Worm (Caenorhabditis elegans) whole organism, L2 larva: Measurements from ENCODE around the gene F35D2.6.

Experiments
- C34F6.9 ChIP-seq: fragments of 150-350 bp; optimal IDR thresholded peaks from 2 replicates; lab custom pipeline; 2014; ENCODE audit warnings: missing biosample characterization, missing genetic modification characterization
- F13H6.1 ChIP-seq: sonication (generic microtip); optimal IDR thresholded peaks from 2 replicates; lab custom pipeline; 2016; ENCODE audit warnings: missing genetic modification characterization, missing compliant biosample characterization
- R02D3.7 ChIP-seq: fragments of 150-350 bp; optimal IDR thresholded peaks from 2 replicates; lab custom pipeline; 2014; ENCODE audit warnings: missing biosample characterization, missing genetic modification characterization
- Y55F3AM.14 ChIP-seq: fragments of 200-800 bp; sonication (Bioruptor generic); optimal IDR thresholded peaks from 2 replicates; lab custom pipeline; 2018; ENCODE audit warnings: mild to moderate bottlenecking, missing genetic modification characterization, missing compliant biosample characterization
- ZK546.5 ChIP-seq: sonication (generic microtip); optimal IDR thresholded peaks from 2 replicates; lab custom pipeline; 2017; ENCODE audit warnings: missing biosample characterization, missing genetic modification characterization
- alr-1 ChIP-seq: fragments of 150-350 bp; optimal IDR thresholded peaks from 2 replicates; lab custom pipeline; 2014; ENCODE audit warnings: missing biosample characterization, missing genetic modification characterization
- aly-2 ChIP-seq: fragments of 150-350 bp; optimal IDR thresholded peaks from 2 replicates; lab custom pipeline; 2014; ENCODE audit warnings: missing biosample characterization, missing genetic modification characterization
- ama-1 ChIP-seq: fragments of 150-350 bp; optimal IDR thresholded peaks from 2 replicates; lab custom pipeline; 2018; ENCODE audit warnings: inconsistent platforms
- blmp-1 ChIP-seq: sonication (generic microtip); optimal IDR thresholded peaks from 2 replicates; lab custom pipeline; 2017; ENCODE audit warnings: missing genetic modification characterization, mild to moderate bottlenecking, missing compliant biosample characterization, antibody characterized with exemption, moderate library complexity; ENCODE audit not compliant: insufficient read depth
- ceh-16 ChIP-seq: fragments of 150-350 bp; optimal IDR thresholded peaks from 2 replicates; lab custom pipeline; 2014; ENCODE audit warnings: missing biosample characterization, missing genetic modification characterization
- ceh-82 ChIP-seq: fragments of 150-350 bp; optimal IDR thresholded peaks from 2 replicates; lab custom pipeline; 2014; ENCODE audit warnings: missing biosample characterization, missing genetic modification characterization
- crh-2 ChIP-seq: sonication (generic microtip); optimal IDR thresholded peaks from 2 replicates; lab custom pipeline; 2017; ENCODE audit warnings: missing biosample characterization, missing genetic modification characterization
- dmd-4 ChIP-seq: sonication (generic microtip); optimal IDR thresholded peaks from 2 replicates; lab custom pipeline; 2017; ENCODE audit warnings: missing biosample characterization, missing genetic modification characterization
- egl-27 ChIP-seq: sonication (generic microtip); optimal IDR thresholded peaks from 3 replicates; lab custom pipeline; 2017; ENCODE audit warnings: missing biosample characterization, missing genetic modification reagents, missing genetic modification characterization
- elt-1 ChIP-seq: fragments of 150-350 bp; optimal IDR thresholded peaks from 2 replicates; lab custom pipeline; 2014; ENCODE audit warnings: missing biosample characterization, missing genetic modification characterization
- elt-3 ChIP-seq: sonication (generic microtip); optimal IDR thresholded peaks from 2 replicates; lab custom pipeline; 2017; ENCODE audit warnings: missing biosample characterization, missing genetic modification characterization
- fos-1 ChIP-seq: fragments of 150-350 bp; optimal IDR thresholded peaks from 2 replicates; lab custom pipeline; 2014; ENCODE audit warnings: missing biosample characterization, missing genetic modification characterization
- gmeb-1 ChIP-seq: fragments of 150-350 bp; optimal IDR thresholded peaks from 2 replicates; lab custom pipeline; 2014; ENCODE audit warnings: missing biosample characterization, missing genetic modification characterization
- lin-11 ChIP-seq: fragments of 150-350 bp; sonication (generic microtip); optimal IDR thresholded peaks from 2 replicates; lab custom pipeline; 2014; ENCODE audit warnings: missing biosample characterization, missing genetic modification characterization, inconsistent platforms, mixed read lengths
- lin-13 ChIP-seq: fragments of 150-350 bp; optimal IDR thresholded peaks from 2 replicates; lab custom pipeline; 2014; ENCODE audit warnings: missing biosample characterization, missing genetic modification reagents, missing genetic modification characterization
- lsy-2 ChIP-seq, 2 experiments: fragments of 150-350 bp in 1 of 2; sonication (generic microtip) in 1 of 2; optimal IDR thresholded peaks; 2 replicates each; lab custom pipeline; 2014 to 2017; ENCODE audit warnings: missing biosample characterization in 2 of 2, missing genetic modification characterization in 2 of 2
- mab-5 ChIP-seq: fragments of 150-350 bp; optimal IDR thresholded peaks from 2 replicates; lab custom pipeline; 2014; ENCODE audit warnings: missing biosample characterization, missing genetic modification characterization
- mbf-1 ChIP-seq: sonication (generic microtip); optimal IDR thresholded peaks from 2 replicates; lab custom pipeline; 2017; ENCODE audit warnings: missing biosample characterization, missing genetic modification characterization
- nhr-10 ChIP-seq: sonication (generic microtip); optimal IDR thresholded peaks from 2 replicates; lab custom pipeline; 2017; ENCODE audit warnings: missing biosample characterization, missing genetic modification characterization
- nhr-11 ChIP-seq: fragments of 150-350 bp; optimal IDR thresholded peaks from 2 replicates; lab custom pipeline; 2014; ENCODE audit warnings: missing biosample characterization, missing genetic modification characterization
- nhr-12 ChIP-seq: fragments of 150-350 bp; optimal IDR thresholded peaks from 2 replicates; lab custom pipeline; 2014; ENCODE audit warnings: missing biosample characterization, missing genetic modification characterization
- nhr-21 ChIP-seq: fragments of 150-350 bp; optimal IDR thresholded peaks from 2 replicates; lab custom pipeline; 2014; ENCODE audit warnings: missing biosample characterization, missing genetic modification characterization
- nhr-23 ChIP-seq: fragments of 150-350 bp; optimal IDR thresholded peaks from 2 replicates; lab custom pipeline; 2014; ENCODE audit warnings: missing biosample characterization, missing genetic modification reagents, missing genetic modification characterization
- nhr-237 ChIP-seq: fragments of 150-350 bp; optimal IDR thresholded peaks from 2 replicates; lab custom pipeline; 2014; ENCODE audit warnings: missing biosample characterization, missing genetic modification characterization
- nhr-6 ChIP-seq: fragments of 150-350 bp; optimal IDR thresholded peaks from 2 replicates; lab custom pipeline; 2014; ENCODE audit warnings: missing biosample characterization, missing genetic modification characterization
- peb-1 ChIP-seq: fragments of 150-350 bp; optimal IDR thresholded peaks from 2 replicates; lab custom pipeline; 2014; ENCODE audit warnings: missing biosample characterization, missing genetic modification characterization
- sma-3 ChIP-seq: sonication (generic microtip); optimal IDR thresholded peaks from 2 replicates; lab custom pipeline; 2016; ENCODE audit warnings: missing genetic modification reagents, missing genetic modification characterization, missing compliant biosample characterization
- sma-9 ChIP-seq, 2 experiments: fragments of 150-350 bp in 1 of 2; sonication (generic microtip) in 1 of 2; optimal IDR thresholded peaks; 2 replicates each; lab custom pipeline; 2014 to 2016; ENCODE audit warnings: missing genetic modification characterization in 2 of 2, mild to moderate bottlenecking in 1 of 2, missing biosample characterization in 1 of 2, missing compliant biosample characterization in 1 of 2, missing genetic modification reagents in 1 of 2, moderate library complexity in 1 of 2
- snpc-4 ChIP-seq: fragments of 150-350 bp; optimal IDR thresholded peaks from 2 replicates; lab custom pipeline; 2014; ENCODE audit warnings: missing biosample characterization, missing genetic modification characterization
- unc-39 ChIP-seq: fragments of 150-350 bp; optimal IDR thresholded peaks from 2 replicates; lab custom pipeline; 2014; ENCODE audit warnings: missing biosample characterization, missing genetic modification characterization
- unc-55 ChIP-seq: fragments of 150-350 bp; sonication (generic microtip); optimal IDR thresholded peaks from 3 replicates; lab custom pipeline; 2014; ENCODE audit warnings: missing biosample characterization, missing genetic modification reagents, missing genetic modification characterization
- unc-62 ChIP-seq: fragments of 150-350 bp; optimal IDR thresholded peaks from 2 replicates; lab custom pipeline; 2014; ENCODE audit warnings: missing biosample characterization, missing genetic modification reagents, missing genetic modification characterization
- zag-1 ChIP-seq: fragments of 150-350 bp; optimal IDR thresholded peaks from 2 replicates; lab custom pipeline; 2014; ENCODE audit warnings: missing biosample characterization, missing genetic modification characterization
- ztf-1 ChIP-seq: fragments of 200-800 bp; sonication (Bioruptor generic); conservative IDR thresholded peaks from 2 replicates; pipeline ENCODE4 v1.3.6; 2022; ENCODE audit warnings: missing genetic modification characterization, missing compliant biosample characterization
- ztf-11 ChIP-seq: sonication (generic microtip); optimal IDR thresholded peaks from 2 replicates; lab custom pipeline; 2017; ENCODE audit warnings: missing biosample characterization, missing genetic modification characterization
- ztf-4 ChIP-seq: fragments of 150-350 bp; optimal IDR thresholded peaks from 2 replicates; lab custom pipeline; 2014; ENCODE audit warnings: missing biosample characterization, missing genetic modification characterization

F35D2.6 gene

DNA sequence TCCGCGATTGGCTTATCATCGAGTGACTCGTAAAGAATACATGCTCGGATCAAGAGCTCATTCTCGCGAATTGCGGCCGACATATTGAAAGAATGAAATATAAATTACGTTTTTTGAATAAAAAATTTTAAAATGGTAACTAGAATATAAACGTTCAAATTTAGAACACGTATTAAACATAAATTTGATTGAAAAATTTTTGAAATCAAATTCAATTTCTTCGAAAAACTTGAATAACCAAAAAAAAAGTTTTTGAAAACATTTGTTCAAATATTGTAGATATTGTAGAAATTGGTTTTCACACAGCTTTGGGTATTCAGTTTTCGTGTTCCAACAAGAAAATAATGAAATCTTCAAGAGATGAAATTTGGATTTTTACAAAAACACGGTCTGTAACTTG is 29.5 kb upstream of the F35D2.6 start, which contains the start of gene fbxa-224:
TSS of gene fbxa-224 (minus strand) at position 101 of the 400 bp plus-strand sequence.
- TF ChIP-seq elt-1 (tag; lab: Kevin White, UChicago) (no peak), nhr-237 (tag; lab: Kevin White, UChicago) (no peak), ama-1 (lab: Kevin White, UChicago) (no peak), nhr-11 (tag; lab: Kevin White, UChicago) (no peak), nhr-23 (no peak), lsy-2 (tag; optimal IDR thresholded peaks at IDR 0.05; lab: Kevin White, UChicago) (no peak), unc-39 (tag; lab: Kevin White, UChicago) (no peak), nhr-10 (tag; lab: Kevin White, UChicago) (no peak), sma-3 (no peak), F13H6.1 (no peak), aly-2 (tag; lab: Kevin White, UChicago) (no peak), ztf-1 (GFP tag; lab: Robert Waterston, UW) (no peak), mab-5 (no peak), alr-1 (tag; lab: Kevin White, UChicago) (no peak), ceh-82 (tag; lab: Kevin White, UChicago) (no peak)

- TF ChIP-seq sma-3 (no peak), dmd-4 (tag; lab: Kevin White, UChicago) (no peak), ZK546.5 (tag; lab: Kevin White, UChicago) (no peak), mab-5 (no peak), elt-3 (tag; lab: Kevin White, UChicago) (no peak), F13H6.1 (no peak), lin-11 (no peak), ama-1 (lab: Kevin White, UChicago) (no peak), nhr-237 (tag; lab: Kevin White, UChicago) (no peak), ztf-1 (GFP tag; lab: Robert Waterston, UW) (no peak), nhr-12 (no peak), gmeb-1 (tag; lab: Kevin White, UChicago) (no peak), C34F6.9 (tag; lab: Kevin White, UChicago) (no peak), egl-27 (tag; lab: Kevin White, UChicago) (no peak), blmp-1 (tag; lab: Kevin White, UChicago) (no peak), fos-1 (no peak), nhr-11 (tag; lab: Kevin White, UChicago) (no peak), Y55F3AM.14 (no peak)
Observed at ce11 chrII:7549035-7549434, 28.5 kb upstream of the F35D2.6 start, which contains the start of gene tph-1. tph-1 (plus strand) TSS chrII:7549335.

DNA sequence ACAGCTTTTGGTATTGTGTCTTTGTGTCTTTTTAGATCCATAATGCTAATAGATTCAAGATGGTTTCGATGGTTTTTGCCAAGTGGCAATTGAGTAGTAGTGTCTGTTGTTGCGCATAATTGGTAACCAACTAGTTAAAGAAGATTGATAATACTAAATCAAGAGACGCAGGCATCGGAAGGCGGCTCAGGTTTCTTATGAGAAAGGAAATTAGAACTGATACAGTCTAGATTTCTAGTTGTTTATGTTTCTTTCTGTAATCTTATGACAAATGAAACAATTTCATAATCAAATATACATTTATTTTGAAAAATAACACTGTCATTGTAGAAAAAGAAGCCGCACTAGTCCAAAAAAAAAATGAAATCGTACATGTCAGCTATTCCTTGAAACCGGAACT is 23.7 kb upstream of the F35D2.6 start, which contains the start of gene ZK1290.10:
TSS of gene ZK1290.10 (minus strand) at position 101 of the 400 bp plus-strand sequence.
- no peak for TF ChIP-seq unc-55 (GFP tag; lab: Kevin White, UChicago)
- TF ChIP-seq alr-1 (tag; lab: Kevin White, UChicago) = no peak
- no peak for TF ChIP-seq nhr-23
- TF ChIP-seq Y55F3AM.14 = no peak
- no peak for TF ChIP-seq C34F6.9 (tag; lab: Kevin White, UChicago)
- TF ChIP-seq egl-27 (tag; lab: Kevin White, UChicago) = no peak
- TF ChIP-seq, all 48 proteins: peak for 0

- TF ChIP-seq Y55F3AM.14 (peak; percentile 6), egl-27 (tag; lab: Kevin White, UChicago) (peak; percentile 3), ztf-4 (tag; lab: Kevin White, UChicago) (no peak), crh-2 (tag; lab: Kevin White, UChicago) (peak; percentile 71), nhr-6 (no peak), nhr-10 (tag; lab: Kevin White, UChicago) (no peak), sma-3 (peak; percentile 82), ceh-16 (tag; lab: Kevin White, UChicago) (no peak), aly-2 (tag; lab: Kevin White, UChicago) (no peak), unc-55 (GFP tag; lab: Kevin White, UChicago) (no peak), ztf-11 (tag; lab: Kevin White, UChicago) (no peak), unc-39 (tag; lab: Kevin White, UChicago) (no peak), ztf-1 (GFP tag; lab: Robert Waterston, UW) (no peak), snpc-4 (tag; lab: Kevin White, UChicago) (no peak), zag-1 (tag; lab: Kevin White, UChicago) (no peak), elt-3 (tag; lab: Kevin White, UChicago) (no peak), R02D3.7 (no peak), nhr-12 (no peak), blmp-1 (tag; lab: Kevin White, UChicago) (no peak), nhr-11 (tag; lab: Kevin White, UChicago) (no peak), unc-62 (GFP tag; lab: Kevin White, UChicago) (no peak), ceh-82 (tag; lab: Kevin White, UChicago) (no peak), ama-1 (lab: Kevin White, UChicago) (no peak), mab-5 (no peak), fos-1 (peak; percentile 91), nhr-237 (tag; lab: Kevin White, UChicago) (no peak), lin-13 (GFP tag; lab: Kevin White, UChicago) (no peak), ZK546.5 (tag; lab: Kevin White, UChicago) (no peak), F13H6.1 (peak; percentile 60), lsy-2 (tag; optimal IDR thresholded peaks at IDR 0.05; lab: Kevin White, UChicago) (peak in 1 of 2 experiments; percentile 6), dmd-4 (tag; lab: Kevin White, UChicago) (no peak), elt-1 (tag; lab: Kevin White, UChicago) (no peak), peb-1 (tag; lab: Kevin White, UChicago) (no peak), nhr-21 (tag; lab: Kevin White, UChicago) (peak; percentile 16), nhr-23 (no peak), sma-9 (GFP tag; optimal IDR thresholded peaks at IDR 0.05; lab: Kevin White, UChicago) (peak; percentile 88), sma-9 (tag; optimal IDR thresholded peaks at IDR 0.05; lab: Kevin White, UChicago) (no peak), mbf-1 (no peak), C34F6.9 (tag; lab: Kevin White, UChicago) (no peak)
Observed at ce11 chrII:7554716-7555247, 22.7 kb upstream of the F35D2.6 start.
